Fruit fly (Drosophila melanogaster): ENCODE data around the gene CG3708.

The CG3708 gene

DNA sequence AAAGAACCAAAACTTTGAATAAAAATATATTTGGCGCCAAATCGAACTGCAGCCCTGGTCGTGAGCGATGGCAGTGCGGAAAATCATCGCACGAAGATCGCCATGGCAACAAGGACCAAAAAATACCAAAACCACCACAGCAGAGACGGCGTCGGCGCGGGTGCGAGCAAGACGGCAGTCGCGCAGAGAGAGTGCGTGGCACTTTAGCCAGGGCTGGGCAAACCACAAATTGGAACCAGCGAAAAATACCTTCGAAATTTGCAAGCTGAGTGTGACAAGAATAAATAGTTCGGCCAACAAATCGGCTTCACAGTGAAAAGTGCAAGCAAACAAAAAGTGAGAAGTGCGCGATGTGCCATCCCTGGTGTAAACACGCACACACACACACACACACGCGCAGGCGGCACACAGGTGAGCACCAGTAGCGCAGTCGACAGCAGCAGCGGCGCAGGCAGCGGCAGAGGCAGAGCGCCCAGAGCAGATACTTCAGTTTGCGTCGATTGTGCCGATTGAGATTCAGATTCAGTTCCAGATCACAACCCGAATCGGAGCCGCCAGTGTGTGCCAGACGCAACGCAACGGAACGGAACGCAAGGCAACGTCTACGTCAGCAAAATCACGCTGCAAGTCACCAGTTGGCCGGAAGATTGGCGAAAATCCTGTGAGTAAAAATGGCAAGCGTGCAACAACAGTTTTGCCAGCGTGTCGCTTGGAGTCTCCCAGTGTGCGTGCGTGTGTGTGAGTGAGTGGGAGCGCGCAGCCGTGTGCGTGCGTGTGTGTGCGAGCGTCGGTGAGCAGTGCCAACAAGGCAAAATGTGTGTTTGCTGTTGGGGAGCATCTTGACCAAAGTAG, 5.4 kb upstream of the CG3708 start, which contains the start of gene TRAM (continued):
- peak; percentile 94 for TF ChIP-seq Asciz (GFP tag; optimal IDR thresholded peaks at IDR 0.05)
- peak; percentile 98 for TF ChIP-seq NFAT (GFP tag; IDR thresholded peaks at IDR 0.05)
- TF ChIP-seq MTF-1 (GFP tag; optimal IDR thresholded peaks at IDR 0.05; ENCODE audit: borderline replicate concordance), result peak; percentile 95
- TF ChIP-seq NfI (GFP tag; optimal IDR thresholded peaks at IDR 0.05), result peak; percentile 98
- peak; percentile 92 for TF ChIP-seq D19A (tag; optimal IDR thresholded peaks at IDR 0.05)
- TF ChIP-seq BEAF-32 (GFP tag; optimal IDR thresholded peaks at IDR 0.05), result peak; percentile 87
- peak; percentile 91 for TF ChIP-seq CG6654 (GFP tag; optimal IDR thresholded peaks at IDR 0.05)
- peak; percentile 98 for TF ChIP-seq ATbp (GFP tag; optimal IDR thresholded peaks at IDR 0.05)
- no peak for TF ChIP-seq sqz (GFP tag; optimal IDR thresholded peaks at IDR 0.05)
- TF ChIP-seq gcm (GFP tag; optimal IDR thresholded peaks at IDR 0.05), result peak; percentile 97
- no peak for TF ChIP-seq yki (optimal IDR thresholded peaks at IDR 0.05)
- TF ChIP-seq CG8089 (GFP tag; optimal IDR thresholded peaks at IDR 0.05), result peak; percentile 98
- peak; percentile 88 for TF ChIP-seq amos (GFP tag; IDR thresholded peaks at IDR 0.05; ENCODE audit: partially characterized antibody)
- TF ChIP-seq nerfin-2 (GFP tag; IDR thresholded peaks at IDR 0.05; ENCODE audit: partially characterized antibody), result peak; percentile 58
- TF ChIP-seq fd64A (GFP tag; optimal IDR thresholded peaks at IDR 0.05), result peak; percentile 96
- peak; percentile 99 for TF ChIP-seq CG4404 (GFP tag; IDR thresholded peaks at IDR 0.05)
- peak; percentile 99 for TF ChIP-seq CG34422 (GFP tag; IDR thresholded peaks at IDR 0.05)
- TF ChIP-seq CG43689 (GFP tag; IDR thresholded peaks at IDR 0.05), result peak; percentile 99
- peak; percentile 68 for TF ChIP-seq tna (GFP tag; IDR thresholded peaks at IDR 0.05; ENCODE audit: partially characterized antibody)
- TF ChIP-seq CG13775 (GFP tag; optimal IDR thresholded peaks at IDR 0.05), result peak; percentile 98
- TF ChIP-seq ttk (GFP tag; IDR thresholded peaks at IDR 0.05), result peak; percentile 99
- peak; percentile 99 for TF ChIP-seq HHEX (GFP tag; optimal IDR thresholded peaks at IDR 0.05)
- TF ChIP-seq zf30C (GFP tag; optimal IDR thresholded peaks at IDR 0.05), result peak; percentile 49
- TF ChIP-seq Atf3 (GFP tag; optimal IDR thresholded peaks at IDR 0.05), result peak; percentile 98
- peak; percentile 99 for TF ChIP-seq CG9932 (GFP tag; IDR thresholded peaks at IDR 0.05)
- peak; percentile 94 for TF ChIP-seq wek (GFP tag; optimal IDR thresholded peaks at IDR 0.05)
- peak; percentile 88 for TF ChIP-seq CG4360 (GFP tag; IDR thresholded peaks at IDR 0.05)
- no peak for TF ChIP-seq corto (GFP tag; optimal IDR thresholded peaks at IDR 0.05)
- TF ChIP-seq CG14965 (GFP tag; optimal IDR thresholded peaks at IDR 0.05; ENCODE audit: borderline replicate concordance), result peak; percentile 88
- TF ChIP-seq HmgZ (tag; optimal IDR thresholded peaks at IDR 0.05), result peak; percentile 99
- TF ChIP-seq dpn (GFP tag; optimal IDR thresholded peaks at IDR 0.05), result peak; percentile 98 to 99
- TF ChIP-seq Lpt (GFP tag; optimal IDR thresholded peaks at IDR 0.05), result no peak
- peak; percentile 68 for TF ChIP-seq CG7745 (tag; optimal IDR thresholded peaks at IDR 0.05)
- TF ChIP-seq CG42726 (GFP tag; IDR thresholded peaks at IDR 0.05; ENCODE audit: partially characterized antibody), result peak; percentile 82
- TF ChIP-seq cad (GFP tag; optimal IDR thresholded peaks at IDR 0.05), result no peak
- peak; percentile 97 for TF ChIP-seq onecut (GFP tag; IDR thresholded peaks at IDR 0.05)
- TF ChIP-seq sim (GFP tag; IDR thresholded peaks at IDR 0.05), result peak; percentile 96
- TF ChIP-seq Ravus (GFP tag; IDR thresholded peaks at IDR 0.05), result peak; percentile 96
- TF ChIP-seq crol (GFP tag; IDR thresholded peaks at IDR 0.05), result peak; percentile 88
- TF ChIP-seq CG15601 (tag; optimal IDR thresholded peaks at IDR 0.05), result peak; percentile 96
- peak; percentile 93 for TF ChIP-seq Myb (GFP tag; optimal IDR thresholded peaks at IDR 0.05)
- TF ChIP-seq CG17912 (GFP tag; optimal IDR thresholded peaks at IDR 0.05), result peak; percentile 94
- peak; percentile 97 for TF ChIP-seq Dek (tag; optimal IDR thresholded peaks at IDR 0.05)
- TF ChIP-seq mirr (GFP tag; optimal IDR thresholded peaks at IDR 0.05), result peak; percentile 99
- peak; percentile 98 for TF ChIP-seq CG12391 (tag; optimal IDR thresholded peaks at IDR 0.05)
- TF ChIP-seq CG7839 (tag; optimal IDR thresholded peaks at IDR 0.05), result peak; percentile 98
- peak; percentile 94 for TF ChIP-seq trh (GFP tag; optimal IDR thresholded peaks at IDR 0.05)
- TF ChIP-seq nom (GFP tag; optimal IDR thresholded peaks at IDR 0.05), result peak; percentile 98
